Worm (Caenorhabditis elegans): ENCODE results near the gene cysl-4.

DNA sequence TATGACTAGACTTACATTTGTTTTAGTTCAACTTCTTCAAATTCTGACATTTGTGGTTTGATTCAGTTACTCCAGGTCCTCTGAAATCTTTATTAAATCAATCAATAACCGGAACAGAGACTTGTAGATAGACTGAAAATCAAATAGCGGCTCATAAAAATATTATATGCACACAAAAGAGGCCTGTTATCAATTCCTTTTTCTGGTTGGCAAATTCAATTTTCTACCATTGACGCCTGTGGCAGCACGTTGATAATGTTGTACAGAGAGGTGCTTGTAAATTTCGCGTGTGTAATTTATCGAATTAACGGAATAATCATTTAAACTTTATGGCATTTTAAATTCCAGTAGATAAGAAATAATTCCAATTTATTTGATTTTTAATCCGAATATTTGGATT is 17.8 kb upstream of the cysl-4 start, which contains the start of gene T08B1.1:
- TF ChIP-seq tbx-2 (tag; optimal IDR thresholded peaks at IDR 0.05), result no peak
- no peak for TF ChIP-seq ZK546.5 (tag; optimal IDR thresholded peaks at IDR 0.05)
- no peak for TF ChIP-seq elt-1 (tag; optimal IDR thresholded peaks at IDR 0.05)
- no peak for TF ChIP-seq ama-1 (optimal IDR thresholded peaks at IDR 0.05)

Data from whole organism, L3 larva.